Worm (Caenorhabditis elegans): ENCODE data around the gene Y54G2A.57.

The Y54G2A.57 gene

DNA sequence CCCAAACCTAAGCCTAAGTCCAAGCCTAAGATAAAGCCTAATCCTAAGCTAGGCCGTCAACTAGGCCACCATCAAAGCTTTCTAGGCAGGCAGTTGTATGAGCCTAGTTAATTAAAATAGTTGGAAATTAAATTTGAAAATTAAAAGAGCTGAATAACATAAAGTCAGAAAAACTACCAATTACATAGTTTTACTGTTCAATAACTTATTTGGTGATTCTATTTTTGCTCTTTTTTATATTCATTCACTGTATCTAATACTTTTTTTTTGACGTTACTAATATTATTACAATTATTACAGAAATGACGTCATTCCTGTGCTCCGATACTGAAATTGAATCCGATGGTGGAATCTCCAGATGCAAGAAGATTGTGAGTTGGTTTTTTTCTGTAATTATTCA is 49.7 kb downstream of the Y54G2A.57 start, which contains the start of gene lin-22:
TSS of gene lin-22 (plus strand) at position 301 of the 400 bp plus-strand sequence.
- TF ChIP-seq unc-3 (GFP tag; conservative IDR thresholded peaks at IDR 0.05): no peak
- TF ChIP-seq unc-3 (tag; optimal IDR thresholded peaks at IDR 0.05): no peak
- no peak for TF ChIP-seq odd-2 (tag; optimal IDR thresholded peaks at IDR 0.05)
- no peak for TF ChIP-seq hlh-15 (tag; optimal IDR thresholded peaks at IDR 0.05)
- no peak for TF ChIP-seq ahr-1 (tag; optimal IDR thresholded peaks at IDR 0.05)
- no peak for TF ChIP-seq syd-9 (tag; optimal IDR thresholded peaks at IDR 0.05)
- TF ChIP-seq ceh-2 (tag; optimal IDR thresholded peaks at IDR 0.05): no peak
- TF ChIP-seq ref-2 (tag; optimal IDR thresholded peaks at IDR 0.05): no peak
- no peak for TF ChIP-seq ceh-6 (GFP tag; optimal IDR thresholded peaks at IDR 0.05)
- no peak for TF ChIP-seq unc-55 (GFP tag; optimal IDR thresholded peaks at IDR 0.05)
- TF ChIP-seq lim-6 (tag; optimal IDR thresholded peaks at IDR 0.05): no peak
- no peak for TF ChIP-seq gmeb-2 (tag; optimal IDR thresholded peaks at IDR 0.05)
- no peak for TF ChIP-seq rnt-1 (tag; optimal IDR thresholded peaks at IDR 0.05)
- TF ChIP-seq sox-2 (GFP tag; IDR thresholded peaks at IDR 0.05): no peak
- no peak for TF ChIP-seq nhr-11 (tag; optimal IDR thresholded peaks at IDR 0.05)
